Worm (Caenorhabditis elegans) whole organism, early embryonic: ENCODE data around the gene B0252.8.

ENCODE experiments used
- B0310.2 ChIP-seq: sonication (generic microtip); optimal IDR thresholded peaks from 2 replicates; lab custom pipeline; 2016; ENCODE audit warnings: mild to moderate bottlenecking, missing genetic modification characterization, missing compliant biosample characterization
- F13C5.2 ChIP-seq: sonication (generic microtip); optimal IDR thresholded peaks from 2 replicates; lab custom pipeline; 2017; ENCODE audit warnings: mild to moderate bottlenecking, missing genetic modification characterization, inconsistent platforms, missing compliant biosample characterization
- aly-1 ChIP-seq: sonication (generic microtip); optimal IDR thresholded peaks from 2 replicates; lab custom pipeline; 2016; ENCODE audit warnings: missing genetic modification characterization, missing compliant biosample characterization
- ama-1 ChIP-seq: fragments of 150-350 bp; optimal IDR thresholded peaks from 2 replicates; lab custom pipeline; 2014
- ceh-36 ChIP-seq: sonication (generic microtip); optimal IDR thresholded peaks from 2 replicates; lab custom pipeline; 2016; ENCODE audit warnings: missing genetic modification characterization, inconsistent platforms, missing compliant biosample characterization
- ets-7 ChIP-seq: sonication (generic microtip); optimal IDR thresholded peaks from 2 replicates; lab custom pipeline; 2016; ENCODE audit warnings: missing genotype, missing genetic modification characterization, missing compliant biosample characterization
- flt-1 ChIP-seq: fragments of 200-800 bp; sonication (Bioruptor generic); IDR thresholded peaks from 2 replicates; pipeline ENCODE4 v1.3.6; 2022; ENCODE audit warnings: missing genetic modification characterization, missing compliant biosample characterization
- hmbx-1 ChIP-seq: sonication (generic microtip); optimal IDR thresholded peaks from 2 replicates; lab custom pipeline; 2016; ENCODE audit warnings: mild to moderate bottlenecking, missing genetic modification characterization, missing compliant biosample characterization
- hnd-1 ChIP-seq: sonication (generic microtip); optimal IDR thresholded peaks from 2 replicates; lab custom pipeline; 2016; ENCODE audit warnings: missing genetic modification characterization, missing compliant biosample characterization
- pes-1 ChIP-seq: fragments of 200-800 bp; sonication (Bioruptor generic); IDR thresholded peaks from 2 replicates; pipeline ENCODE4 v1.3.6; 2022; ENCODE audit warnings: missing genetic modification reagents, missing genetic modification characterization, missing compliant biosample characterization
- scrt-1 ChIP-seq: fragments of 200-800 bp; sonication (Bioruptor generic); IDR thresholded peaks from 2 replicates; pipeline ENCODE4 v1.3.6; 2022; ENCODE audit warnings: missing genetic modification characterization, missing compliant biosample characterization
- sea-1 ChIP-seq: fragments of 200-800 bp; sonication (Bioruptor generic); conservative IDR thresholded peaks from 2 replicates; pipeline ENCODE4 v1.3.6; 2022; ENCODE audit warnings: missing genetic modification characterization, missing compliant biosample characterization
- tbx-37 ChIP-seq: fragments of 200-800 bp; sonication (Bioruptor generic); conservative IDR thresholded peaks from 2 replicates; pipeline ENCODE4 v1.3.6; 2022; ENCODE audit warnings: missing genetic modification reagents, missing genetic modification characterization, missing compliant biosample characterization
- tra-4 ChIP-seq: sonication (generic microtip); optimal IDR thresholded peaks from 2 replicates; lab custom pipeline; 2017; ENCODE audit warnings: missing genetic modification characterization, missing compliant biosample characterization

DNA sequence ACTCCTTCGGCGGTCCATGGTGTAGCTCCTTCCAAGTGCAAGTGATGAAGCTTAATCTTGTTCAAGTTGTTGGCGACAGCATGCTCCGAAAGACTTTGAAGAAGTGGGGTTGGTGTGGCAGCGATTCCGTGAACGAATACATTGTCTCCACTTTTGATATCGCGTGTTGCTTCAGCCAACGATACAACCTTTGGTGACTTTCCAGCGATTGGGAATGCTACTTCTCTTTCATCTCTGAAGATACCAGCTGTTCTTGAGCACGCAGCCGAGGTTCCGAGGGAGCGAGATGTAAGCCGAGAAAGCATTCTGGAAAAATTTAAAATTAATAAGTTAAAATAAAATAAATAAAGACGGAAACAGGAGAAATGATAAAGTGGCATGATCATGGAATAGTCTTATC is 25.9 kb upstream of the B0252.8 start, which contains the start of gene acer-1:
- TF ChIP-seq scrt-1 (GFP tag; lab: Robert Waterston, UW), result no peak
- no peak for TF ChIP-seq ama-1
- TF ChIP-seq tbx-37 (GFP tag; lab: Robert Waterston, UW), result no peak
- TF ChIP-seq pes-1 (GFP tag; lab: Robert Waterston, UW), result no peak
- no peak for TF ChIP-seq ets-7 (tag; lab: Kevin White, UChicago)
- no peak for TF ChIP-seq B0310.2 (tag; lab: Kevin White, UChicago)
- TF ChIP-seq aly-1 (tag; lab: Kevin White, UChicago), result no peak
- no peak for TF ChIP-seq F13C5.2 (tag; lab: Kevin White, UChicago)
- no peak for TF ChIP-seq hmbx-1 (tag; lab: Kevin White, UChicago)
- TF ChIP-seq flt-1 (GFP tag; lab: Robert Waterston, UW), result no peak
- TF ChIP-seq hnd-1 (tag; lab: Kevin White, UChicago), result no peak
- no peak for TF ChIP-seq tra-4 (tag; lab: Kevin White, UChicago)
- no peak for TF ChIP-seq sea-1 (GFP tag; lab: Robert Waterston, UW)
- no peak for TF ChIP-seq ceh-36
